Worm (Caenorhabditis elegans) whole organism, L1 larva: ENCODE results near the gene B0281.1.
A peak's percentile ranks its signal among the peaks of the same experiment; 100 is the strongest.

Experiments
- C16A3.4 ChIP-seq: fragments of 150-350 bp; optimal IDR thresholded peaks from 2 replicates; lab custom pipeline; 2014; ENCODE audit warnings: missing biosample characterization, missing genetic modification characterization
- C34B4.2 ChIP-seq: sonication (generic microtip); optimal IDR thresholded peaks from 2 replicates; lab custom pipeline; 2017; ENCODE audit warnings: mild to moderate bottlenecking, missing genetic modification characterization, missing compliant biosample characterization
- Y116A8C.19 ChIP-seq: sonication (generic microtip); optimal IDR thresholded peaks from 2 replicates; lab custom pipeline; 2016; ENCODE audit warnings: missing compliant biosample characterization, missing genetic modification characterization, borderline replicate concordance
- ceh-82 ChIP-seq, 3 experiments: fragments of 150-350 bp in 1 of 3; sonication (generic microtip) in 2 of 3; optimal IDR thresholded peaks; 2 replicates each; lab custom pipeline; 2014 to 2017; ENCODE audit warnings: missing biosample characterization in 3 of 3, missing genetic modification characterization in 3 of 3
- dsc-1 ChIP-seq: sonication (generic microtip); optimal IDR thresholded peaks from 2 replicates; lab custom pipeline; 2016; ENCODE audit warnings: mild to moderate bottlenecking, missing genetic modification characterization, missing compliant biosample characterization
- efl-1 ChIP-seq, 4 experiments: fragments of 150-350 bp; optimal IDR thresholded peaks in 3 of 4; peaks in 1 of 4; 1 replicate in 1 of 4; 2 replicates in 3 of 4; lab custom pipeline; 2014; ENCODE audit warnings: missing biosample characterization in 2 of 4, missing genetic modification characterization in 2 of 4, missing genetic modification reagents in 2 of 4
- egl-13 ChIP-seq: sonication (generic microtip); optimal IDR thresholded peaks from 2 replicates; lab custom pipeline; 2016; ENCODE audit warnings: missing genotype, missing genetic modification reagents, missing genetic modification characterization, missing compliant biosample characterization
- elt-2 ChIP-seq: sonication (generic microtip); optimal IDR thresholded peaks from 2 replicates; lab custom pipeline; 2016; ENCODE audit warnings: missing genetic modification characterization, mild to moderate bottlenecking, inconsistent platforms, missing compliant biosample characterization, missing genetic modification reagents
- fkh-10 ChIP-seq: sonication (generic microtip); optimal IDR thresholded peaks from 2 replicates; lab custom pipeline; 2017; ENCODE audit warnings: missing biosample characterization, missing genetic modification reagents, missing genetic modification characterization
- fos-1 ChIP-seq: fragments of 150-350 bp; optimal IDR thresholded peaks from 2 replicates; lab custom pipeline; 2014; ENCODE audit warnings: missing biosample characterization, missing genetic modification characterization
- grh-1 ChIP-seq: fragments of 200-800 bp; sonication (Bioruptor generic); IDR thresholded peaks from 2 replicates; pipeline ENCODE4 v1.3.6; 2022; ENCODE audit warnings: missing genetic modification reagents, missing genetic modification characterization, missing compliant biosample characterization
- hlh-4 ChIP-seq: sonication (generic microtip); optimal IDR thresholded peaks from 2 replicates; lab custom pipeline; 2016; ENCODE audit warnings: mild to moderate bottlenecking, missing genetic modification characterization, missing compliant biosample characterization
- irx-1 ChIP-seq: sonication (generic microtip); optimal IDR thresholded peaks from 2 replicates; lab custom pipeline; 2016; ENCODE audit warnings: missing genetic modification characterization, missing compliant biosample characterization
- lin-13 ChIP-seq: fragments of 150-350 bp; optimal IDR thresholded peaks from 2 replicates; lab custom pipeline; 2014; ENCODE audit warnings: missing biosample characterization, missing genetic modification reagents, missing genetic modification characterization
- lin-35 ChIP-seq, 2 experiments: fragments of 150-350 bp; optimal IDR thresholded peaks; 2 replicates each; lab custom pipeline; 2014; ENCODE audit warnings: missing biosample characterization in 2 of 2, missing genetic modification characterization in 2 of 2, missing genetic modification reagents in 2 of 2
- lsy-2 ChIP-seq, 2 experiments: fragments of 150-350 bp; optimal IDR thresholded peaks; 2 replicates each; lab custom pipeline; 2014; ENCODE audit warnings: missing biosample characterization in 2 of 2, missing genetic modification characterization in 2 of 2
- mab-9 ChIP-seq: fragments of 200-800 bp; sonication (Bioruptor generic); IDR thresholded peaks from 2 replicates; pipeline ENCODE4 v1.3.6; 2022; ENCODE audit warnings: missing genetic modification reagents, missing genetic modification characterization, missing compliant biosample characterization
- nhr-11 ChIP-seq: fragments of 150-350 bp; optimal IDR thresholded peaks from 2 replicates; lab custom pipeline; 2014; ENCODE audit warnings: missing biosample characterization, missing genetic modification characterization
- nhr-20 ChIP-seq: sonication (generic microtip); optimal IDR thresholded peaks from 2 replicates; lab custom pipeline; 2016; ENCODE audit warnings: mild to moderate bottlenecking, missing genetic modification characterization, missing compliant biosample characterization
- nhr-237 ChIP-seq: fragments of 150-350 bp; optimal IDR thresholded peaks from 2 replicates; lab custom pipeline; 2014; ENCODE audit warnings: missing biosample characterization, missing genetic modification characterization
- nhr-76 ChIP-seq: sonication (generic microtip); optimal IDR thresholded peaks from 2 replicates; lab custom pipeline; 2017; ENCODE audit warnings: missing biosample characterization, missing genetic modification characterization
- nhr-77 ChIP-seq: fragments of 150-350 bp; optimal IDR thresholded peaks from 2 replicates; lab custom pipeline; 2014; ENCODE audit warnings: missing biosample characterization, missing genetic modification characterization
- nhr-84 ChIP-seq: sonication (generic microtip); optimal IDR thresholded peaks from 2 replicates; lab custom pipeline; 2017; ENCODE audit warnings: missing biosample characterization, missing genetic modification characterization
- nhr-90 ChIP-seq: sonication (generic microtip); optimal IDR thresholded peaks from 2 replicates; lab custom pipeline; 2016; ENCODE audit warnings: mild to moderate bottlenecking, missing genetic modification characterization, missing compliant biosample characterization; ENCODE audit not compliant: poor library complexity
- pax-3 ChIP-seq: fragments of 200-800 bp; sonication (Bioruptor generic); optimal IDR thresholded peaks from 2 replicates; lab custom pipeline; 2018; ENCODE audit warnings: mild to moderate bottlenecking, missing genetic modification characterization, moderate library complexity, missing compliant biosample characterization
- pqm-1 ChIP-seq: sonication (generic microtip); optimal IDR thresholded peaks from 3 replicates; lab custom pipeline; 2017; ENCODE audit warnings: missing biosample characterization, missing genetic modification characterization
- snu-23 ChIP-seq: sonication (generic microtip); optimal IDR thresholded peaks from 2 replicates; lab custom pipeline; 2016; ENCODE audit warnings: missing genetic modification characterization, missing compliant biosample characterization
- sox-4 ChIP-seq: sonication (generic microtip); optimal IDR thresholded peaks from 2 replicates; lab custom pipeline; 2016; ENCODE audit warnings: missing genetic modification characterization, missing compliant biosample characterization
- sptf-1 ChIP-seq: fragments of 150-350 bp; optimal IDR thresholded peaks from 2 replicates; lab custom pipeline; 2014; ENCODE audit warnings: missing biosample characterization, missing genetic modification characterization
- unc-86 ChIP-seq: sonication (generic microtip); optimal IDR thresholded peaks from 2 replicates; lab custom pipeline; 2016; ENCODE audit warnings: missing genetic modification characterization, missing compliant biosample characterization
- ztf-11 ChIP-seq, 2 experiments: sonication (generic microtip); optimal IDR thresholded peaks; 2 replicates each; lab custom pipeline; 2016 to 2017; ENCODE audit warnings: missing genetic modification characterization in 2 of 2, missing biosample characterization in 1 of 2, missing compliant biosample characterization in 1 of 2
- ztf-4 ChIP-seq: fragments of 150-350 bp; optimal IDR thresholded peaks from 2 replicates; lab custom pipeline; 2014; ENCODE audit warnings: missing biosample characterization, missing genetic modification characterization

Gene B0281.1

DNA sequence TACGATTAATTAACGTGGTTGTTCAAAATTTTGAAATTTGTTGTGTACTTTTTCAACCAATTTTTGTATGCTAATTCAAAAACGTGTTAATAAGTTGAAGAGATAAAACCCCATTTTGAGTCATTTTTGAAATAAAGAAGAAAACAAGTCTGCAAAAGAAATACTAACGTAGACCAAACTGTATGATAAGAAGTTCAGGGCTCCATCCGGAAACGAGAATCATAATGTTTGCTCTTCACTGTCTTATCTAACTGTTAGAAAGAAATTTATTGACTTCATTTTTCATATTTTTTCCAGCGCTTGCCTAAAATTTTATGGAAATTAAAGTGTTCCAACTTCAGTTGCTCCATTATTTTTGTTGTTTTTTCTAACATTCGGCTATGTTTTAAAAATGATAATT is 7.4 kb upstream of the B0281.1 start:
- TF ChIP-seq elt-2 (tag; lab: Kevin White, UChicago) (peak; percentile 58), dsc-1 (no peak), efl-1 (optimal IDR thresholded peaks at IDR 0.05; lab: Kevin White, UChicago) (no peak), efl-1 (GFP tag; optimal IDR thresholded peaks at IDR 0.05 in 1 of 2; lab: Kevin White, UChicago) (peak in 1 of 2 experiments; percentile 85)

- TF ChIP-seq nhr-84 (tag; lab: Kevin White, UChicago), result no peak
- no peak for TF ChIP-seq sptf-1
- TF ChIP-seq sox-4 (tag; lab: Kevin White, UChicago), result no peak
- TF ChIP-seq nhr-76 (tag; lab: Kevin White, UChicago), result no peak
- no peak for TF ChIP-seq fos-1 (tag; lab: Kevin White, UChicago)
- TF ChIP-seq ztf-11 (tag; optimal IDR thresholded peaks at IDR 0.05; lab: Kevin White, UChicago), result no peak
- TF ChIP-seq nhr-11 (tag; lab: Kevin White, UChicago), result no peak
These were observed 6.1 kb upstream of the B0281.1 start, which contains the start of gene B0281.3 for ce11 chrII:2306741-2307140. Gene B0281.3 (plus strand): TSS chrII:2307041.

DNA sequence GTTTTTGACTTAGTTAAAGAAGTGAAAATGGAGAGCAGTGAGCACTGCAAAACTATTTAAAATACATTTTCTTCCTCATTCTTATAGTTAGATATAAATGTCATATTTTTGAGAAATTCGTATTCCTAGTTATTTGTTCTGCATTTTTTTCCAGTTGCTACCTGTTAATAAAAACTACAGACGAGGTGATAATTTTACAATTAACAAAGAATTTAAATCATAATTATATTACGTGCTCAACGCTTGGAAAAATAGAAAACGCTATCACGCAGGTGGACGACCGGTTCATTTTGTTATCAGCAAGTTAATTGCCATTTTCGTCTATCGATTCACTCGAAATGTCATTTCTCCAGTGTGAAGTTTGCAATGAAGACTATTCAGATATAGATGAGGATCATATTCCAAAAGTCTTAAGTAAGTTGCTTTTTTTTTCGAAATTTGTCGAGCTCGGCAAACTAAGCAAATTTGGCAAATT is 5.1 kb downstream of the B0281.1 start, which contains the start of the genes ZK1240.5 and ZK1240.9:
TSS of gene ZK1240.5 (minus strand) at position 51 of the 475 bp plus-strand sequence.
TSS of gene ZK1240.9 (plus strand) at position 307 of the 475 bp plus-strand sequence.
- TF ChIP-seq efl-1 (optimal IDR thresholded peaks at IDR 0.05; lab: Kevin White, UChicago) (no peak), efl-1 (GFP tag; optimal IDR thresholded peaks at IDR 0.05 in 1 of 2; lab: Kevin White, UChicago) (peak in 1 of 2 experiments; percentile 79), elt-2 (tag; lab: Kevin White, UChicago) (peak; percentile 35), lsy-2 (tag; optimal IDR thresholded peaks at IDR 0.05; lab: Kevin White, UChicago) (no peak), mab-9 (GFP tag; lab: Robert Waterston, UW) (no peak)

DNA sequence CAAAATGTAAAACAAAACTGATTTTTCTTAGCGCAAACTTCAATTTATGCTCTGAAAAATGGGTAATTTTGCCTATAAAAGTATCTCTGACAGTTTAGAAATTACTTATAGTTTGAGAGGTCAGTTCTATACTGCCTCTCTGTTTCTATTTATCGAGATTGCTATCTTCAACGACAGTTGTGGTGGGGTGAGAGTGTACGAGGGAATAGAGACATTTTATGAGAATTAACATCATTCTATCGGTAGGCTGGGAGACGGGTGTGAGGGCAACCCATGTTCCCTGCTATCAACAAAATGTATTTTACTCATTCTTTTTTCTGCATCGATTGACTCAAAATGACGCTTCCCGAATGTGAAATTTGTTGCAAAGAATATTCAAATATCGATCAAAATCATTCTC is 7.2 kb downstream of the B0281.1 start, which contains the start of gene ZK1240.3:
TSS of gene ZK1240.3 (plus strand) at position 238 of the 400 bp plus-strand sequence.
- TF ChIP-seq fkh-10 (no peak), elt-2 (tag; lab: Kevin White, UChicago) (peak; percentile 30)

- TF ChIP-seq elt-2 (tag; lab: Kevin White, UChicago), result peak; percentile 74
- TF ChIP-seq nhr-20 (tag; lab: Kevin White, UChicago), result no peak
- TF ChIP-seq C34B4.2 (tag; lab: Kevin White, UChicago), result no peak
- TF ChIP-seq lin-13 (GFP tag; lab: Kevin White, UChicago), result no peak
- peak; percentile 49 for TF ChIP-seq pqm-1 (tag; lab: Kevin White, UChicago)
- no peak for TF ChIP-seq snu-23 (GFP tag; lab: Kevin White, UChicago)
These were observed 10.1 kb downstream of the B0281.1 start, which contains the start of the genes ZK1240.6 and ZK1240.2 for ce11 chrII:2322857-2323518. Gene ZK1240.6 (minus strand): TSS chrII:2322907. Gene ZK1240.2 (plus strand): TSS chrII:2323376.

ce11 chrII:2324956-2325355 is 12.1 kb downstream of the B0281.1 start, which contains the start of gene ZK1240.11:
Gene ZK1240.11 (plus strand): TSS chrII:2325256.
- TF ChIP-seq snu-23 (GFP tag; lab: Kevin White, UChicago) (no peak), fos-1 (tag; lab: Kevin White, UChicago) (no peak), efl-1 (optimal IDR thresholded peaks at IDR 0.05; lab: Kevin White, UChicago) (no peak), efl-1 (GFP tag; optimal IDR thresholded peaks at IDR 0.05 in 1 of 2; lab: Kevin White, UChicago) (peak in 1 of 2 experiments; percentile 25), pqm-1 (tag; lab: Kevin White, UChicago) (no peak), lin-13 (GFP tag; lab: Kevin White, UChicago) (no peak)

ce11 chrII:2328963-2329442 is 16.1 kb downstream of the B0281.1 start, which contains the start of the genes ZK1240.8 and ZK1240.1:
Gene ZK1240.8 (minus strand): TSS chrII:2329063.
Gene ZK1240.1 (plus strand): TSS chrII:2329392.
- peak; percentile 5 for TF ChIP-seq elt-2 (tag; lab: Kevin White, UChicago)
- TF ChIP-seq sptf-1, result no peak
- no peak for TF ChIP-seq ceh-82 (tag; optimal IDR thresholded peaks at IDR 0.05; lab: Kevin White, UChicago)

DNA sequence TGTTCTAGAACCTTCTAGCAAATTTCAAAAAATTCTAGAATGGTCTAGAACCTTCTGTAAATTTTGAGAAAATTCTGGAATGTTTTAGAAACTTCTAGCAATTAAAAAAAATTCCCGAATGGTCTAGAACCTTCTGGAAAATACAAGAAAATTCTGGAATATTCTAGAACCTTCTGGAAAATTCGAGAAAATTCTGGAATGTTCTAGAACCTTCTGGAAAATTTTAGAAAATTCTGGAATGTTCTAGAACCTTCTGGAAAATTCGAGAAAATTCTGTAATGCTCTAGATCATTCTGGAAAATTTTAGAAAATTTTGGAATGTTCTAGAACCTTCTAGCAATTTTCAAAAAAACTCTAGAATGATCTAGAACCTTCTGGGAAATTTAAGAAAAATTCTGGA is 17.6 kb downstream of the B0281.1 start:
- TF ChIP-seq pax-3 (no peak), ztf-4 (tag; lab: Kevin White, UChicago) (no peak), Y116A8C.19 (tag; lab: Kevin White, UChicago) (no peak), grh-1 (no peak), elt-2 (tag; lab: Kevin White, UChicago) (no peak), nhr-77 (tag; lab: Kevin White, UChicago) (no peak), irx-1 (no peak), nhr-237 (tag; lab: Kevin White, UChicago) (no peak), egl-13 (tag; lab: Kevin White, UChicago) (no peak), efl-1 (optimal IDR thresholded peaks at IDR 0.05; lab: Kevin White, UChicago) (no peak), efl-1 (GFP tag; optimal IDR thresholded peaks at IDR 0.05 in 1 of 2; lab: Kevin White, UChicago) (no peak), lin-35 (GFP tag; optimal IDR thresholded peaks at IDR 0.05; lab: Kevin White, UChicago) (no peak), C16A3.4 (no peak), hlh-4 (tag; lab: Kevin White, UChicago) (no peak), nhr-90 (no peak), unc-86 (tag; lab: Kevin White, UChicago) (no peak), nhr-20 (tag; lab: Kevin White, UChicago) (no peak)
